Fruit fly (Drosophila melanogaster): ENCODE results near the gene B9d2.
A peak's percentile ranks its signal among the peaks of the same experiment; 100 is the strongest.

The B9d2 gene

dm6 chr2L:6124815-6125214, 5.6 kb downstream of the B9d2 start, which contains the start of gene Arpc4 (continued):
- TF ChIP-seq CG2116 (GFP tag; optimal IDR thresholded peaks at IDR 0.05) (peak; percentile 65), H15 (GFP tag; IDR thresholded peaks at IDR 0.05) (0 out of 3 replicates have a peak, but pooled peaks have one; percentile 16), CG12744 (GFP tag; optimal IDR thresholded peaks at IDR 0.05) (peak; percentile 2), Sox102F (GFP tag; optimal IDR thresholded peaks at IDR 0.05) (no peak), Dbx (GFP tag; IDR thresholded peaks at IDR 0.05) (peak; percentile 77), CG31365 (tag; optimal IDR thresholded peaks at IDR 0.05) (no peak), CG2889 (GFP tag; IDR thresholded peaks at IDR 0.05) (peak; percentile 91), Rx (GFP tag; IDR thresholded peaks at IDR 0.05) (0 out of 2 replicates have a peak, but pooled peaks have one; percentile 30), oc (tag; optimal IDR thresholded peaks at IDR 0.05) (no peak), Max (GFP tag; optimal IDR thresholded peaks at IDR 0.05) (peak; percentile 20), ham (GFP tag; IDR thresholded peaks at IDR 0.05) (no peak), Atf3 (GFP tag; optimal IDR thresholded peaks at IDR 0.05) (no peak), Oli (tag; optimal IDR thresholded peaks at IDR 0.05) (peak; percentile 31), btn (GFP tag; optimal IDR thresholded peaks at IDR 0.05) (no peak), CG4820 (GFP tag; optimal IDR thresholded peaks at IDR 0.05) (peak; percentile 22), al (GFP tag; IDR thresholded peaks at IDR 0.05) (peak; percentile 63), D19A (tag; optimal IDR thresholded peaks at IDR 0.05) (peak; percentile 10), Med (GFP tag) (peak; percentile 92), CG34224 (GFP tag; IDR thresholded peaks at IDR 0.05; ENCODE audit: partially characterized antibody) (no peak), gcm2 (GFP tag; optimal IDR thresholded peaks at IDR 0.05) (no peak), CG10366 (GFP tag; IDR thresholded peaks at IDR 0.05) (peak; percentile 74), Eip74EF (GFP tag; optimal IDR thresholded peaks at IDR 0.05) (no peak), sug (tag; optimal IDR thresholded peaks at IDR 0.05) (no peak), Hr39 (optimal IDR thresholded peaks at IDR 0.05) (no peak), CG18011 (GFP tag; optimal IDR thresholded peaks at IDR 0.05) (peak; percentile 18), CG6791 (GFP tag; IDR thresholded peaks at IDR 0.05; ENCODE audit: partially characterized antibody) (no peak), NK7.1 (GFP tag; optimal IDR thresholded peaks at IDR 0.05) (no peak), tll (GFP tag; optimal IDR thresholded peaks at IDR 0.05) (no peak), CG4707 (GFP tag; optimal IDR thresholded peaks at IDR 0.05) (no peak), en (GFP tag; optimal IDR thresholded peaks at IDR 0.05) (no peak), usp (GFP tag; optimal IDR thresholded peaks at IDR 0.05) (no peak), bcd (GFP tag; optimal IDR thresholded peaks at IDR 0.05) (no peak), CG18476 (GFP tag; optimal IDR thresholded peaks at IDR 0.05) (no peak), CG11085 (GFP tag; IDR thresholded peaks at IDR 0.05) (no peak), trh (GFP tag; optimal IDR thresholded peaks at IDR 0.05) (no peak), CG15696 (tag; optimal IDR thresholded peaks at IDR 0.05) (peak; percentile 22), kni (GFP tag; optimal IDR thresholded peaks at IDR 0.05) (no peak), ro (GFP tag; IDR thresholded peaks at IDR 0.05) (peak; percentile 52; the same call in 1 of the 2 replicates), mam (GFP tag; optimal IDR thresholded peaks at IDR 0.05) (peak; percentile 62), abd-A (tag; optimal IDR thresholded peaks at IDR 0.05) (no peak), Jarid2 (GFP tag; optimal IDR thresholded peaks at IDR 0.05) (peak; percentile 29), ems (GFP tag; optimal IDR thresholded peaks at IDR 0.05) (peak; percentile 3), CG17359 (tag; optimal IDR thresholded peaks at IDR 0.05) (peak; percentile 5), CG9876 (GFP tag; optimal IDR thresholded peaks at IDR 0.05) (peak; percentile 13), E2f1 (GFP tag; IDR thresholded peaks at IDR 0.05) (peak; percentile 60; the same call in 1 of the 2 replicates), tna (GFP tag; IDR thresholded peaks at IDR 0.05; ENCODE audit: partially characterized antibody) (no peak), CG2120 (GFP tag; optimal IDR thresholded peaks at IDR 0.05) (peak; percentile 80), CG32767 (GFP tag; IDR thresholded peaks at IDR 0.05) (peak; percentile 61; the same call in 1 of the 2 replicates), CG4854 (GFP tag; optimal IDR thresholded peaks at IDR 0.05) (no peak), hkb (optimal IDR thresholded peaks at IDR 0.05) (no peak), hkb (GFP tag; IDR thresholded peaks at IDR 0.05) (no peak), CG3163 (GFP tag; optimal IDR thresholded peaks at IDR 0.05) (peak; percentile 27)

Measured in whole organism, embryonic.